Worm (Caenorhabditis elegans) whole organism, early embryonic: ENCODE measurements around the gene lpl-1.

Source experiments
- B0310.2 ChIP-seq: sonication (generic microtip); optimal IDR thresholded peaks from 2 replicates; lab custom pipeline; 2016; ENCODE audit warnings: mild to moderate bottlenecking, missing genetic modification characterization, missing compliant biosample characterization
- F13C5.2 ChIP-seq: sonication (generic microtip); optimal IDR thresholded peaks from 2 replicates; lab custom pipeline; 2017; ENCODE audit warnings: mild to moderate bottlenecking, missing genetic modification characterization, inconsistent platforms, missing compliant biosample characterization
- aly-1 ChIP-seq: sonication (generic microtip); optimal IDR thresholded peaks from 2 replicates; lab custom pipeline; 2016; ENCODE audit warnings: missing genetic modification characterization, missing compliant biosample characterization
- ama-1 ChIP-seq: fragments of 150-350 bp; optimal IDR thresholded peaks from 2 replicates; lab custom pipeline; 2014
- ceh-13 ChIP-seq: fragments of 200-800 bp; sonication (Bioruptor generic); optimal IDR thresholded peaks from 2 replicates; lab custom pipeline; 2018; ENCODE audit warnings: mild to moderate bottlenecking, missing genetic modification characterization, missing compliant biosample characterization
- ceh-36 ChIP-seq: sonication (generic microtip); optimal IDR thresholded peaks from 2 replicates; lab custom pipeline; 2016; ENCODE audit warnings: missing genetic modification characterization, inconsistent platforms, missing compliant biosample characterization
- ets-7 ChIP-seq: sonication (generic microtip); optimal IDR thresholded peaks from 2 replicates; lab custom pipeline; 2016; ENCODE audit warnings: missing genotype, missing genetic modification characterization, missing compliant biosample characterization
- flt-1 ChIP-seq: fragments of 200-800 bp; sonication (Bioruptor generic); IDR thresholded peaks from 2 replicates; pipeline ENCODE4 v1.3.6; 2022; ENCODE audit warnings: missing genetic modification characterization, missing compliant biosample characterization
- hmbx-1 ChIP-seq: sonication (generic microtip); optimal IDR thresholded peaks from 2 replicates; lab custom pipeline; 2016; ENCODE audit warnings: mild to moderate bottlenecking, missing genetic modification characterization, missing compliant biosample characterization
- hmg-4 ChIP-seq: fragments of 200-800 bp; sonication (Bioruptor generic); optimal IDR thresholded peaks from 2 replicates; lab custom pipeline; 2018; ENCODE audit warnings: mild to moderate bottlenecking, missing genetic modification characterization, missing compliant biosample characterization
- hnd-1 ChIP-seq: sonication (generic microtip); optimal IDR thresholded peaks from 2 replicates; lab custom pipeline; 2016; ENCODE audit warnings: missing genetic modification characterization, missing compliant biosample characterization
- pes-1 ChIP-seq: fragments of 200-800 bp; sonication (Bioruptor generic); IDR thresholded peaks from 2 replicates; pipeline ENCODE4 v1.3.6; 2022; ENCODE audit warnings: missing genetic modification reagents, missing genetic modification characterization, missing compliant biosample characterization
- scrt-1 ChIP-seq: fragments of 200-800 bp; sonication (Bioruptor generic); IDR thresholded peaks from 2 replicates; pipeline ENCODE4 v1.3.6; 2022; ENCODE audit warnings: missing genetic modification characterization, missing compliant biosample characterization
- sea-1 ChIP-seq: fragments of 200-800 bp; sonication (Bioruptor generic); conservative IDR thresholded peaks from 2 replicates; pipeline ENCODE4 v1.3.6; 2022; ENCODE audit warnings: missing genetic modification characterization, missing compliant biosample characterization
- tbx-11 ChIP-seq: fragments of 200-800 bp; sonication (Bioruptor generic); IDR thresholded peaks from 2 replicates; pipeline ENCODE4 v1.3.6; 2022; ENCODE audit warnings: missing genetic modification characterization, missing compliant biosample characterization
- tbx-37 ChIP-seq: fragments of 200-800 bp; sonication (Bioruptor generic); conservative IDR thresholded peaks from 2 replicates; pipeline ENCODE4 v1.3.6; 2022; ENCODE audit warnings: missing genetic modification reagents, missing genetic modification characterization, missing compliant biosample characterization
- tra-4 ChIP-seq: sonication (generic microtip); optimal IDR thresholded peaks from 2 replicates; lab custom pipeline; 2017; ENCODE audit warnings: missing genetic modification characterization, missing compliant biosample characterization

The lpl-1 gene

DNA sequence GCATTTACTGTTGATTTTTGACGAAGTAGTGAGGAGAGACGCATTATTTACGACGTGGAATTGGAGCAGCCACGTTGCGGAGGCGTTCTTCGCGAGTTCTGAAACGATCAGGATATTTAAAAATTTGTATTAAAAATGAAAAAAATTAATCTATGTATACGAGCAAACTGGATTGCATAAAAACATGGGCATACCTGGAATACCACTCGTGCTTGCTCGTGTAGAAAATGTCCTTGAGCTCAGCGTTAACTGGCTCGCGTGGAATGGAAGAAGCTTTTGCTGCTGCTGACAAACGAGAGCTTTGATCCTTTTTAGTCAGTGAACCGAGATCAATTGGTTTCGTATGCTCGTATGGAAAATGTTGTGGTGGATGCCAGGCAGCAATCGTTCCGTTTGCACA is at the start of gene lpl-1:
Gene lpl-1, minus strand, starts transcription at position 101 of the 400 bp plus-strand sequence.
- no peak for TF ChIP-seq ceh-13 (GFP tag; lab: Kevin White, UChicago)
- no peak for TF ChIP-seq hnd-1 (tag; lab: Kevin White, UChicago)
- TF ChIP-seq ama-1: no peak
- TF ChIP-seq F13C5.2 (tag; lab: Kevin White, UChicago): no peak
- no peak for TF ChIP-seq ets-7
- TF ChIP-seq hmg-4: no peak
- no peak for TF ChIP-seq tbx-11 (GFP tag; lab: Robert Waterston, UW)
- TF ChIP-seq hmbx-1 (tag; lab: Kevin White, UChicago): no peak

DNA sequence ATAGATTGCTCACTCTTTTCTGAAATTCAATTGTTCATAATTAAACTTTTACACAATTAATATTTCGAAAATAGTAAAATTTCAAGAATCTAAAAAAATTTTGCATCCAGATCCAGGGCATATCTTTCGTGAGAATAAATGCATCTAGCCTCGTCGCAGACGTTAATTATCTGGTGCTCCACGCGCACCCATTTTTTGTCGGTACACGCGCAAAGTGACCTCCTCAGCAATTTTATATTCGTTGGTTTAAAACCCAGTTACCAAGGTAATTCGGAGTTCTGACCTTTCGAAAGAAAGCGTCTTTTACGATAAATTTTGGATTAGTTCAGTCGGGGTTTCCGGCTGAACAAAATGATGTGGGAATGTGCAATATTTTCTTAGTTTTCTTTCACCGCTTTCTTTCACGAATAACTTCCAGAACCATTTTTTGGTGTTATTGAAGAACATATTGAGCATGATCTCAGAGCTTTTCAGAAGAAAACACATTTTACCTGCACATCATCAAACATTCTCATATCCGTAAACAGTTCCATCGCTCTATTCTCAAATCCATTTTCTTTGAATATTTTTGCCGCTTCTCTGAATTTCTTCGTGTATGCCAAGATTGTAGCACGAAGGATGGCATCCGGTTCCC is 46.5 kb upstream of the lpl-1 start:
- TF ChIP-seq pes-1 (GFP tag; lab: Robert Waterston, UW) (no peak), tra-4 (tag; lab: Kevin White, UChicago) (no peak), F13C5.2 (tag; lab: Kevin White, UChicago) (no peak), flt-1 (no peak), ceh-36 (tag; lab: Kevin White, UChicago) (no peak), hmg-4 (no peak), aly-1 (no peak), B0310.2 (no peak), sea-1 (GFP tag; lab: Robert Waterston, UW) (no peak), tbx-37 (GFP tag; lab: Robert Waterston, UW) (no peak), hmbx-1 (tag; lab: Kevin White, UChicago) (no peak), ama-1 (no peak)

DNA sequence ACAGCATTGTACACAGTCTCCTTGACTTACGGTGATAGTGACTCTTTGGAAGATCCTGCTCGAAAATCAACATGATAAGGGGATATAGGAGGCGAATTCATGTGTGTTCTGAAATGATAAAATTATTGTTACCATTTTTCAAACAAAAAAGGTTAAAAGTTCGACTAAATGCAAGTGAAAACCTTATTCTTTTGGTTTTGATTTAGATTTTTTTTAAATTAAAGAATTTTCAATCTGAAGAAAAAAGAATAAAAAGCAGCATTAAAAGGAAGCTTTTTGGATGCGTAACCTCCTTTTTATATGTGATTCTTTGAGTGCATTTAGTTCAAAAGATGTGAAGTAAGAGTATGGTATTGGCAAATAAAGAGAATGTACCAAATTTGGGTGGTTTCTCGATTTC is 41.5 kb upstream of the lpl-1 start, which contains the start of gene delm-1:
Gene delm-1, minus strand, starts transcription at position 101 of the 400 bp plus-strand sequence.
- no peak for TF ChIP-seq ets-7
- no peak for TF ChIP-seq F13C5.2 (tag; lab: Kevin White, UChicago)
- no peak for TF ChIP-seq hnd-1 (tag; lab: Kevin White, UChicago)
- no peak for TF ChIP-seq hmg-4
- no peak for TF ChIP-seq ceh-36 (tag; lab: Kevin White, UChicago)
- TF ChIP-seq pes-1 (GFP tag; lab: Robert Waterston, UW): no peak
- no peak for TF ChIP-seq ama-1
- no peak for TF ChIP-seq ceh-13 (GFP tag; lab: Kevin White, UChicago)
- TF ChIP-seq hmbx-1 (tag; lab: Kevin White, UChicago): no peak
- no peak for TF ChIP-seq tbx-11 (GFP tag; lab: Robert Waterston, UW)
- no peak for TF ChIP-seq aly-1
- no peak for TF ChIP-seq tra-4 (tag; lab: Kevin White, UChicago)
- TF ChIP-seq flt-1: no peak
- no peak for TF ChIP-seq sea-1 (GFP tag; lab: Robert Waterston, UW)
- no peak for TF ChIP-seq scrt-1 (GFP tag; lab: Robert Waterston, UW)

DNA sequence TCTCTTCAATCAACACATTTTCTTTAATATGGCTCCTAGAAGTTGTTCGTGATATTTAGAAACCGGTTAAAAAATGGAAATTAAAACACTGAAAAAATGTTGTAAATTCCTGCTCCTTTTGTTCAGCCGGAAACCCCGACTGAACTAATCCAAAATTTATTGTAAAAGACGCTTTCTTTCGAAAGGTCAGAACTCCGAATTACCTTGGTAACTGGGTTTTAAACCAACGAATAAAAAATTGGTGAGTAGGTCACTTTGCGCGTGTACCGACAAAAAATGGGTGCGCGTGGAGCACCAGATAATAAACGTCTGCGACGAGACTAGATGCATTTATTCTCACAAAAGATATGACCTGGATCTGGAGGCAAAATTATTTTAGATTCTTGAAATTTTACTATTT is 36.8 kb upstream of the lpl-1 start:
- TF ChIP-seq aly-1: no peak
- TF ChIP-seq scrt-1 (GFP tag; lab: Robert Waterston, UW): no peak
- TF ChIP-seq ceh-13 (GFP tag; lab: Kevin White, UChicago): no peak
- no peak for TF ChIP-seq hnd-1 (tag; lab: Kevin White, UChicago)
- no peak for TF ChIP-seq tra-4 (tag; lab: Kevin White, UChicago)
- TF ChIP-seq ets-7: no peak
- no peak for TF ChIP-seq tbx-37 (GFP tag; lab: Robert Waterston, UW)
- TF ChIP-seq ceh-36 (tag; lab: Kevin White, UChicago): no peak
- TF ChIP-seq F13C5.2 (tag; lab: Kevin White, UChicago): no peak
- TF ChIP-seq flt-1: no peak
- TF ChIP-seq hmg-4: no peak
- TF ChIP-seq pes-1 (GFP tag; lab: Robert Waterston, UW): no peak
- no peak for TF ChIP-seq ama-1
- TF ChIP-seq sea-1 (GFP tag; lab: Robert Waterston, UW): no peak
- TF ChIP-seq B0310.2: no peak
- no peak for TF ChIP-seq tbx-11 (GFP tag; lab: Robert Waterston, UW)
- no peak for TF ChIP-seq hmbx-1 (tag; lab: Kevin White, UChicago)

DNA sequence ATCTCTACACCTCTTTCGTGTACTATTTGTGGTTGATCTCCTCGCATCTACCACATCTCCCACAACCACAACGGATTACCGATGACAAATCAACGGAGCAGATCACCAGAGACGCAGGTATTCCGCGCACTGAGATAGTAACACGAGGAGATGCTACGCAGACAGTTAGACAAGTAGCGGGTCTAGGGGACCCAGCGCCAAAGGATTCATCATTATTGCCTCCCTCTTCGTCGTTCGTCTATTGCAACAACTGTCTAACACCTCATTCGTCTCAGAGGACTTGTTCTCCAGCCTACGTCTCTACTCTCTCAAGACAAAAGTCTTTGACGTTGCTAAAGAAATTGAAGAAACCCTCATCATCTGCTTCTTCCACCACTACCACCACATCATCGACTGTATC is 27.7 kb upstream of the lpl-1 start:
- TF ChIP-seq pes-1 (GFP tag; lab: Robert Waterston, UW) (no peak), ets-7 (no peak), hnd-1 (tag; lab: Kevin White, UChicago) (no peak), tra-4 (tag; lab: Kevin White, UChicago) (no peak), ceh-36 (tag; lab: Kevin White, UChicago) (no peak), ceh-13 (GFP tag; lab: Kevin White, UChicago) (no peak), sea-1 (GFP tag; lab: Robert Waterston, UW) (no peak), ama-1 (no peak), hmg-4 (no peak), B0310.2 (no peak), tbx-37 (GFP tag; lab: Robert Waterston, UW) (no peak), tbx-11 (GFP tag; lab: Robert Waterston, UW) (no peak), aly-1 (no peak), scrt-1 (GFP tag; lab: Robert Waterston, UW) (no peak), F13C5.2 (tag; lab: Kevin White, UChicago) (no peak), flt-1 (no peak), hmbx-1 (tag; lab: Kevin White, UChicago) (no peak)

DNA sequence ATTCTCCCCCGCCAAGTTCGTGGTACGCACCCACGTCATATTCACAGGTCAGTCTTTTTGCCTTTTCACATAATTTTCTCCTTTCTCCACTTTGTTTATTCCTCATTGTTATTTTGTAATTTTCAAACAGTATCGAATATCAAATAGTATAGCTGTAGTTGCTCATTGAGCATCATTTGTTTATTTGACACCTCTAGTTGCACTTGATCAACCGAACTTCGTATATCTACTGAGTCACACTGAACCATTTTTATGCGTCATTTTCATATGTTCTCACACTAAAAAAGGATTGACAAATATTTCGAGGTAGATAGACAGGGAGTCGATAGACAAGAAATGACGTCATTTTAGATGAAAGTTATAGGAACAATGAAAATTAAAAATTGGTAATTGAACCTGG is 26.4 kb upstream of the lpl-1 start:
- no peak for TF ChIP-seq ceh-13 (GFP tag; lab: Kevin White, UChicago)
- TF ChIP-seq tbx-37 (GFP tag; lab: Robert Waterston, UW): no peak
- TF ChIP-seq scrt-1 (GFP tag; lab: Robert Waterston, UW): no peak
- TF ChIP-seq tra-4 (tag; lab: Kevin White, UChicago): no peak
- TF ChIP-seq aly-1: no peak

DNA sequence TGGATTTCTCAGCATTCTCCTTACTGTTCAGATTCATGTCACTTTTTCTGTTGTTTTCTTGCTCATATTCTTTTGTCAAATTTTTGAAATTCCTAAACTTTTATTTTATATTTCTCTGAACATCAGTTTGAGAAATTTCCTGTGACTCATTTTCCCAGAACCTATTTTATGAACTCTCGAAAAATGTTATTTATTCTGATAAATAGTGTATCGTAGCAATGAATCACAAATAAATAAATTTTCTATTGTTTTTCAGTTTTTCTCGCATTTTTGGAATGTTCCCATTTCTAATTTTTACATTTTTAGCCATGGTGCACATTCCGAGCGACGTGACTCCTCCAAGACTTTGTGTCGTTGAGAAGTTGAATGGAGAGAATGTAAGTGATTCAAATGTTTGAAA is 25.0 kb upstream of the lpl-1 start, which contains the start of gene nrfl-1:
Gene nrfl-1, plus strand, starts transcription at position 301 of the 400 bp plus-strand sequence.
- no peak for TF ChIP-seq B0310.2
- TF ChIP-seq flt-1: no peak
- TF ChIP-seq ceh-13 (GFP tag; lab: Kevin White, UChicago): no peak
- no peak for TF ChIP-seq ama-1
- TF ChIP-seq ets-7: no peak
- TF ChIP-seq tra-4 (tag; lab: Kevin White, UChicago): no peak
- TF ChIP-seq hmg-4: no peak
- no peak for TF ChIP-seq scrt-1 (GFP tag; lab: Robert Waterston, UW)
- no peak for TF ChIP-seq aly-1
- no peak for TF ChIP-seq tbx-37 (GFP tag; lab: Robert Waterston, UW)
- TF ChIP-seq F13C5.2 (tag; lab: Kevin White, UChicago): no peak
- no peak for TF ChIP-seq ceh-36 (tag; lab: Kevin White, UChicago)
- TF ChIP-seq tbx-11 (GFP tag; lab: Robert Waterston, UW): no peak
- TF ChIP-seq sea-1 (GFP tag; lab: Robert Waterston, UW): no peak
